Worm (Caenorhabditis elegans) whole organism, dauer: Measurements from ENCODE around the gene C50E10.2.
"Not testable (repeated sequence)": the region's sequence is repeated elsewhere in the genome, so short reads cannot be mapped to it uniquely, and the experiment has no call there.

Source experiments
- unc-62 ChIP-seq: sonication (generic microtip); optimal IDR thresholded peaks from 2 replicates; lab custom pipeline; 2017; ENCODE audit warnings: missing biosample characterization, missing genetic modification reagents, missing genetic modification characterization

C50E10.2 gene

ce11 chrII:12328994-12329393, 19.5 kb upstream of the C50E10.2 start, which contains the start of gene sre-55:
Gene sre-55, plus strand, starts transcription at chrII:12329294.
- TF ChIP-seq unc-62 = no peak

ce11 chrII:12324159-12324558, 14.6 kb upstream of the C50E10.2 start, which contains the start of gene sre-56:
Gene sre-56, plus strand, starts transcription at chrII:12324459.
- TF ChIP-seq unc-62 = no peak

ce11 chrII:12323305-12323704, 13.8 kb upstream of the C50E10.2 start, which contains the start of gene sre-53:
Gene sre-53, minus strand, starts transcription at chrII:12323405.
- no peak for TF ChIP-seq unc-62

ce11 chrII:12318541-12318940, 9.0 kb upstream of the C50E10.2 start, which contains the start of gene sre-49:
Gene sre-49, plus strand, starts transcription at chrII:12318841.
- TF ChIP-seq unc-62 = not testable (repeated sequence)

- no peak for TF ChIP-seq unc-62
These were observed 2.0 kb upstream of the C50E10.2 start, which contains the start of gene sre-51 for ce11 chrII:12311560-12311959. Gene sre-51, plus strand, starts transcription at chrII:12311860.

ce11 chrII:12303142-12303541, 6.4 kb downstream of the C50E10.2 start, which contains the start of gene sre-50:
Gene sre-50, plus strand, starts transcription at chrII:12303525.
- TF ChIP-seq unc-62 = no peak

ce11 chrII:12302354-12302753, 7.2 kb downstream of the C50E10.2 start, which contains the start of gene C50E10.1:
Gene C50E10.1, minus strand, starts transcription at chrII:12302454.
- no peak for TF ChIP-seq unc-62

ce11 chrII:12301233-12301632, 8.3 kb downstream of the C50E10.2 start:
- no peak for TF ChIP-seq unc-62

- no peak for TF ChIP-seq unc-62
These were observed 8.8 kb downstream of the C50E10.2 start for ce11 chrII:12300680-12301079.

- TF ChIP-seq unc-62 = no peak
These were observed 12.9 kb downstream of the C50E10.2 start for ce11 chrII:12296591-12296990.

ce11 chrII:12289085-12289484, 20.4 kb downstream of the C50E10.2 start, which contains the start of gene Y57A10A.31:
Gene Y57A10A.31, plus strand, starts transcription at chrII:12289385.
- TF ChIP-seq unc-62 = no peak

- no peak for TF ChIP-seq unc-62
These were observed 25.5 kb downstream of the C50E10.2 start for ce11 chrII:12284045-12284444.

- TF ChIP-seq unc-62 = no peak
These were observed 29.2 kb downstream of the C50E10.2 start, which contains the start of gene ife-5 for ce11 chrII:12280360-12280759. Gene ife-5, plus strand, starts transcription at chrII:12280660.

ce11 chrII:12279259-12279658, 30.3 kb downstream of the C50E10.2 start, which contains the start of the genes tric-1B.2 and Y57A10A.29:
Gene tric-1B.2, minus strand, starts transcription at chrII:12279387.
Gene Y57A10A.29, plus strand, starts transcription at chrII:12279561.
- TF ChIP-seq unc-62 = no peak

- TF ChIP-seq unc-62 = no peak
These were observed 30.9 kb downstream of the C50E10.2 start for ce11 chrII:12278602-12279001.

ce11 chrII:12274944-12275343, 34.6 kb downstream of the C50E10.2 start, which contains the start of gene Y57A10A.27:
Gene Y57A10A.27, minus strand, starts transcription at chrII:12275044.
- no peak for TF ChIP-seq unc-62

ce11 chrII:12268857-12269256, 40.7 kb downstream of the C50E10.2 start:
- TF ChIP-seq unc-62 = no peak

ce11 chrII:12266797-12267196, 42.7 kb downstream of the C50E10.2 start:
- no peak for TF ChIP-seq unc-62
